Worm (Caenorhabditis elegans): ENCODE measurements around the gene ZK892.4.
A peak's percentile ranks its signal among the peaks of the same experiment; 100 is the strongest.

The ZK892.4 gene

ce11 chrII:10019669-10020068 is 13.3 kb downstream of the ZK892.4 start:
- TF ChIP-seq tbx-2 (tag; optimal IDR thresholded peaks at IDR 0.05) (no peak), pha-4 (tag; optimal IDR thresholded peaks at IDR 0.05) (peak; percentile 43)

- no peak for TF ChIP-seq egl-5 (tag; optimal IDR thresholded peaks at IDR 0.05)
- no peak for TF ChIP-seq nhr-11 (tag; optimal IDR thresholded peaks at IDR 0.05)
- no peak for TF ChIP-seq elt-1 (tag; optimal IDR thresholded peaks at IDR 0.05)
- peak; percentile 78 for TF ChIP-seq fkh-10 (GFP tag; optimal IDR thresholded peaks at IDR 0.05)
Measured at ce11 chrII:10021749-10022148, 15.4 kb downstream of the ZK892.4 start.

DNA sequence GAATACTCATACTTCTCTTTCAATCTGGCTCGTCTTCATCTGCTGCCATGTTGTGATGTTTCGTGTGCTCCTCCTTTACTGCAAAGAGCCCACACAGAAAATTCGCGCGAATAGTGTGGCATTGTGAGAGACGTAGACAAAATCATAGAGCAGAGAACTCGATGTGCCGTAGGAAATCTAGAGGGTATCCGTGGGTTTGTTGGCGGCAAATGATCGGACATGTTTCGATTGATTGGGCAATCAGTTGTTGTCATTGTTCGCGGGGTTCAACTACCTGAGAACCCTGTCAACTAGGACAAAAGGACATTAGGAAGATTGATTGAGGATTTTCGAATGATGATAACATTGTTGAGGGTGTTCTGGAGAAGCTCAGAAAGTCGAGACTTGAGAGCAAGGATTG is 18.7 kb downstream of the ZK892.4 start:
- no peak for TF ChIP-seq pqm-1 (tag; optimal IDR thresholded peaks at IDR 0.05)
- no peak for TF ChIP-seq nhr-12 (tag; optimal IDR thresholded peaks at IDR 0.05)
- TF ChIP-seq unc-62 (GFP tag; optimal IDR thresholded peaks at IDR 0.05) = no peak
- TF ChIP-seq lin-39 (tag; optimal IDR thresholded peaks at IDR 0.05) = no peak
- TF ChIP-seq egl-27 (tag; optimal IDR thresholded peaks at IDR 0.05) = no peak
- no peak for TF ChIP-seq nfya-1 (tag; optimal IDR thresholded peaks at IDR 0.05; ENCODE audit: insufficient read depth)

ce11 chrII:10028195-10028594 is 21.8 kb downstream of the ZK892.4 start, which contains the start of gene F52H3.6:
Gene F52H3.6 (minus strand): TSS chrII:10028422.
- TF ChIP-seq elt-2 (tag; optimal IDR thresholded peaks at IDR 0.05) = peak; percentile 32
- TF ChIP-seq pha-4 (tag; optimal IDR thresholded peaks at IDR 0.05) = peak; percentile 74
- TF ChIP-seq nhr-43 (tag; optimal IDR thresholded peaks at IDR 0.05; ENCODE audit: poor library complexity, severe bottlenecking) = no peak
- TF ChIP-seq nhr-77 (tag; optimal IDR thresholded peaks at IDR 0.05) = no peak

ce11 chrII:10029044-10029443 is 22.7 kb downstream of the ZK892.4 start:
- peak; percentile 24 for TF ChIP-seq nhr-25 (tag; optimal IDR thresholded peaks at IDR 0.05)
- TF ChIP-seq aly-2 (tag; optimal IDR thresholded peaks at IDR 0.05) = no peak
- TF ChIP-seq elt-3 (tag; optimal IDR thresholded peaks at IDR 0.05) = peak in 2 of 3 experiments; percentile 60 to 63
- TF ChIP-seq elt-2 (tag; optimal IDR thresholded peaks at IDR 0.05) = peak; percentile 72
- no peak for TF ChIP-seq egl-27 (tag; optimal IDR thresholded peaks at IDR 0.05)
- TF ChIP-seq pqm-1 (tag; optimal IDR thresholded peaks at IDR 0.05) = peak; percentile 64
- peak; percentile 83 for TF ChIP-seq nhr-43 (tag; optimal IDR thresholded peaks at IDR 0.05; ENCODE audit: poor library complexity, severe bottlenecking)
- TF ChIP-seq snpc-4 (tag; optimal IDR thresholded peaks at IDR 0.05) = no peak
- TF ChIP-seq nhr-23 (tag; optimal IDR thresholded peaks at IDR 0.05) = peak; percentile 97
- TF ChIP-seq lsy-12 (tag; optimal IDR thresholded peaks at IDR 0.05) = no peak
- TF ChIP-seq jun-1 (tag; optimal IDR thresholded peaks at IDR 0.05) = peak; percentile 21
- TF ChIP-seq nfya-1 (tag; optimal IDR thresholded peaks at IDR 0.05; ENCODE audit: insufficient read depth) = peak; percentile 25
- peak; percentile 32 for TF ChIP-seq pha-4 (tag; optimal IDR thresholded peaks at IDR 0.05)
- no peak for TF ChIP-seq unc-39 (tag; optimal IDR thresholded peaks at IDR 0.05)
- no peak for TF ChIP-seq sea-2 (GFP tag; optimal IDR thresholded peaks at IDR 0.05)
- no peak for TF ChIP-seq unc-62 (GFP tag; optimal IDR thresholded peaks at IDR 0.05)

DNA sequence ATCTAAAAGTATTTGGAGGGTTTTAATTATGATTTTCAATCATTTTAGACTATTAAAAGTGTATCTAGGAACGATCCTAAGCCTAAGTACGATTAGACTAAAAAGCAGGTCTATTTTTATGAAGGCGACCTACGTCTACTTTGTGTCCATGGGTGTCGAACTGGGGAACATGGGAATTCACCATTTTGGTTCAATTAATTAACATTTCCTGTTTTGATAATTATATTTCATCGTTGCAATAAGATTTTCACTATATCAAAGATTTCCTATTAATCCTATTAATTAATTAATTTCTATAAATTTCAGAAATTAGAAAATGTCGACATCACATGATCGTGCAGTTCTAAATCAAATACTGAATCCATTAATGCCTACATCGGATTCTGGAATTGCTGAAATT is 23.5 kb downstream of the ZK892.4 start, which contains the start of gene ttc-36:
TSS of gene ttc-36 (plus strand) at position 301 of the 400 bp plus-strand sequence.
- TF ChIP-seq lin-39 (tag; optimal IDR thresholded peaks at IDR 0.05) = no peak
- TF ChIP-seq ceh-16 (tag; optimal IDR thresholded peaks at IDR 0.05) = no peak
- TF ChIP-seq ztf-11 (tag; optimal IDR thresholded peaks at IDR 0.05) = no peak
- TF ChIP-seq snpc-4 (tag; optimal IDR thresholded peaks at IDR 0.05) = no peak
- TF ChIP-seq nhr-25 (tag; optimal IDR thresholded peaks at IDR 0.05) = no peak
- no peak for TF ChIP-seq skn-1 (tag; optimal IDR thresholded peaks at IDR 0.05)
- no peak for TF ChIP-seq nhr-28 (tag; optimal IDR thresholded peaks at IDR 0.05)
- no peak for TF ChIP-seq elt-2 (tag; optimal IDR thresholded peaks at IDR 0.05)
- TF ChIP-seq tbx-2 (tag; optimal IDR thresholded peaks at IDR 0.05) = no peak
- TF ChIP-seq fos-1 (tag; optimal IDR thresholded peaks at IDR 0.05) = no peak

Measured in whole organism, L3 larva.